Fruit fly (Drosophila melanogaster) whole organism, wandering third instar larva: ENCODE data around the gene Tsc1.
A peak's percentile ranks its signal among the peaks of the same experiment; 100 is the strongest.

Source experiments
- Abd-B ChIP-seq: fragments of >200 bp; optimal IDR thresholded peaks from 2 replicates; lab custom pipeline; 2017; ENCODE audit warnings: missing biosample characterization, missing genetic modification characterization
- CG32264 ChIP-seq: fragments of 200-800 bp; sonication (Bioruptor generic); optimal IDR thresholded peaks from 2 replicates; lab custom pipeline; 2016; ENCODE audit warnings: missing biosample characterization, missing genetic modification characterization
- CG9705 ChIP-seq: fragments of 200-800 bp; sonication (Bioruptor generic); optimal IDR thresholded peaks from 2 replicates; lab custom pipeline; 2018; ENCODE audit warnings: missing biosample characterization, mild to moderate bottlenecking, missing genetic modification characterization
- CrebA ChIP-seq: fragments of 200-800 bp; sonication (Bioruptor generic); optimal IDR thresholded peaks from 2 replicates; lab custom pipeline; 2016; ENCODE audit warnings: missing biosample characterization, mild to moderate bottlenecking, missing genetic modification characterization, borderline replicate concordance
- Dfd ChIP-seq: fragments of >200 bp; optimal IDR thresholded peaks from 2 replicates; lab custom pipeline; 2017; ENCODE audit warnings: missing biosample characterization, missing genetic modification characterization
- Dif ChIP-seq: fragments of 200-275, 200-300 bp; sonication (Bioruptor generic); optimal IDR thresholded peaks from 2 replicates; lab custom pipeline; 2018; ENCODE audit warnings: missing biosample characterization, missing genetic modification characterization; ENCODE audit not compliant: partially characterized antibody
- GATAd ChIP-seq: sonication (Bioruptor generic); optimal IDR thresholded peaks from 2 replicates; lab custom pipeline; 2016; ENCODE audit warnings: missing biosample characterization, missing genetic modification characterization
- HLH106 ChIP-seq: fragments of 200-800 bp; optimal IDR thresholded peaks from 3 replicates; lab custom pipeline; 2019; ENCODE audit warnings: missing biosample characterization, mild to moderate bottlenecking, missing genetic modification characterization, moderate library complexity
- Hnf4 ChIP-seq: fragments of 200-800 bp; sonication (Bioruptor generic); optimal IDR thresholded peaks from 2 replicates; lab custom pipeline; 2016; ENCODE audit warnings: missing biosample characterization, mild to moderate bottlenecking, missing genetic modification characterization
- Hr78 ChIP-seq: fragments of >200 bp; optimal IDR thresholded peaks from 2 replicates; lab custom pipeline; 2017; ENCODE audit warnings: missing biosample characterization, missing genetic modification characterization
- Hr83 ChIP-seq: fragments of 200-300 bp; sonication (Bioruptor generic); optimal IDR thresholded peaks from 2 replicates; lab custom pipeline; 2016; ENCODE audit warnings: missing biosample characterization, mild to moderate bottlenecking, missing genetic modification characterization, moderate library complexity; ENCODE audit not compliant: poor library complexity, severe bottlenecking
- Jra ChIP-seq: sonication (Bioruptor generic); optimal IDR thresholded peaks from 2 replicates; lab custom pipeline; 2016; ENCODE audit warnings: missing biosample characterization, missing genetic modification characterization
- Mio ChIP-seq: sonication (Bioruptor generic); optimal IDR thresholded peaks from 2 replicates; lab custom pipeline; 2016; ENCODE audit warnings: missing biosample characterization, missing genetic modification characterization
- Myc ChIP-seq: fragments of >200 bp; optimal IDR thresholded peaks from 2 replicates; lab custom pipeline; 2017
- N ChIP-seq: fragments of >200 bp; optimal IDR thresholded peaks from 2 replicates; lab custom pipeline; 2018; ENCODE audit warnings: missing biosample characterization, missing external identifiers, missing genetic modification characterization
- OdsH ChIP-seq: fragments of 200-800 bp; sonication (Bioruptor generic); optimal IDR thresholded peaks from 2 replicates; lab custom pipeline; 2016; ENCODE audit warnings: missing biosample characterization, mild to moderate bottlenecking, missing genetic modification characterization
- Rel ChIP-seq, 2 experiments: fragments of 200-800 bp; sonication (Bioruptor generic) in 1 of 2; optimal IDR thresholded peaks; 2 replicates in 1 of 2; 3 replicates in 1 of 2; lab custom pipeline; 2016 to 2019; ENCODE audit warnings: mild to moderate bottlenecking in 2 of 2, missing biosample characterization in 2 of 2, missing genetic modification characterization in 2 of 2, moderate library complexity in 1 of 2
- Sp1 ChIP-seq: fragments of 200-800 bp; sonication (Bioruptor generic); optimal IDR thresholded peaks from 3 replicates; lab custom pipeline; 2019; ENCODE audit warnings: missing biosample characterization, mild to moderate bottlenecking, missing genetic modification characterization, moderate library complexity
- Vsx2 ChIP-seq: fragments of 200-300, 225-300 bp; sonication (Bioruptor generic); optimal IDR thresholded peaks from 2 replicates; lab custom pipeline; 2018; ENCODE audit warnings: missing biosample characterization, missing genetic modification characterization; ENCODE audit not compliant: partially characterized antibody
- br ChIP-seq: fragments of 200-800 bp; sonication (Bioruptor generic); optimal IDR thresholded peaks from 2 replicates; lab custom pipeline; 2016; ENCODE audit warnings: missing biosample characterization, missing genetic modification characterization
- brk ChIP-seq: fragments of 200-800 bp; sonication (Bioruptor generic); optimal IDR thresholded peaks from 2 replicates; lab custom pipeline; 2016; ENCODE audit warnings: missing biosample characterization, mild to moderate bottlenecking, missing genetic modification characterization
- dl ChIP-seq, 2 experiments: fragments of 175-275, 200-275 bp in 1 of 2; fragments of 200-275 bp in 1 of 2; sonication (Bioruptor generic); optimal IDR thresholded peaks; lab custom pipeline; 2018; ENCODE audit warnings: mild to moderate bottlenecking in 2 of 2, missing biosample characterization in 2 of 2, missing genetic modification characterization in 2 of 2, moderate library complexity in 2 of 2; ENCODE audit not compliant: partially characterized antibody in 2 of 2, insufficient read depth in 1 of 2
- dmrt93B ChIP-seq: fragments of 200-800 bp; sonication (Bioruptor generic); optimal IDR thresholded peaks from 2 replicates; lab custom pipeline; 2018; ENCODE audit warnings: missing biosample characterization, mild to moderate bottlenecking, missing genetic modification characterization
- dsf ChIP-seq: sonication (Bioruptor generic); optimal IDR thresholded peaks from 2 replicates; lab custom pipeline; 2016; ENCODE audit warnings: missing biosample characterization, missing genetic modification characterization, borderline replicate concordance
- ey ChIP-seq: fragments of 200-800 bp; sonication (Bioruptor generic); optimal IDR thresholded peaks from 2 replicates; lab custom pipeline; 2016; ENCODE audit warnings: missing biosample characterization, missing genetic modification characterization
- foxo ChIP-seq, 2 experiments: fragments of 200-800 bp; sonication (Bioruptor generic); optimal IDR thresholded peaks; 2 replicates in 1 of 2; 3 replicates in 1 of 2; lab custom pipeline; 2016 to 2017; ENCODE audit warnings: missing biosample characterization in 2 of 2, missing genetic modification characterization in 2 of 2
- fru ChIP-seq: fragments of 200-800 bp; sonication (Bioruptor generic); optimal IDR thresholded peaks from 3 replicates; lab custom pipeline; 2016; ENCODE audit warnings: missing biosample characterization, mild to moderate bottlenecking, missing genetic modification characterization
- h ChIP-seq: fragments of 200-800 bp; sonication (Bioruptor generic); optimal IDR thresholded peaks from 3 replicates; lab custom pipeline; 2016; ENCODE audit warnings: missing biosample characterization, mild to moderate bottlenecking, missing genetic modification characterization
- jim ChIP-seq: fragments of 175-275, 200-325 bp; sonication (Bioruptor generic); optimal IDR thresholded peaks from 2 replicates; lab custom pipeline; 2016; ENCODE audit warnings: missing biosample characterization, mild to moderate bottlenecking, missing genetic modification characterization
- lola ChIP-seq: fragments of >200 bp; optimal IDR thresholded peaks from 2 replicates; lab custom pipeline; 2017; ENCODE audit warnings: missing biosample characterization, missing genetic modification characterization
- pan ChIP-seq: fragments of >200 bp; optimal IDR thresholded peaks from 2 replicates; lab custom pipeline; 2017
- psq ChIP-seq: fragments of 200-800 bp; sonication (Bioruptor generic); optimal IDR thresholded peaks from 3 replicates; lab custom pipeline; 2017; ENCODE audit warnings: missing biosample characterization, mild to moderate bottlenecking, missing genetic modification characterization, moderate library complexity
- rgr ChIP-seq: fragments of 200-800 bp; sonication (Bioruptor generic); optimal IDR thresholded peaks from 3 replicates; lab custom pipeline; 2016; ENCODE audit warnings: missing biosample characterization, mild to moderate bottlenecking, missing genetic modification characterization
- sage ChIP-seq: fragments of 200-800 bp; sonication (Bioruptor generic); optimal IDR thresholded peaks from 2 replicates; lab custom pipeline; 2016; ENCODE audit warnings: missing biosample characterization, mild to moderate bottlenecking, missing genetic modification characterization
- sv ChIP-seq: fragments of 200-800 bp; sonication (Bioruptor generic); optimal IDR thresholded peaks from 3 replicates; lab custom pipeline; 2016; ENCODE audit warnings: missing biosample characterization, missing genetic modification characterization
- tai ChIP-seq: sonication (Bioruptor generic); optimal IDR thresholded peaks from 2 replicates; lab custom pipeline; 2016; ENCODE audit warnings: missing biosample characterization, missing genetic modification characterization
- usp ChIP-seq: fragments of >200 bp; optimal IDR thresholded peaks from 2 replicates; lab custom pipeline; 2017; ENCODE audit warnings: missing biosample characterization, missing genetic modification characterization
- woc ChIP-seq: sonication (Bioruptor generic); optimal IDR thresholded peaks from 2 replicates; lab custom pipeline; 2016; ENCODE audit warnings: missing biosample characterization, mild to moderate bottlenecking, missing genetic modification characterization

Tsc1 gene

DNA sequence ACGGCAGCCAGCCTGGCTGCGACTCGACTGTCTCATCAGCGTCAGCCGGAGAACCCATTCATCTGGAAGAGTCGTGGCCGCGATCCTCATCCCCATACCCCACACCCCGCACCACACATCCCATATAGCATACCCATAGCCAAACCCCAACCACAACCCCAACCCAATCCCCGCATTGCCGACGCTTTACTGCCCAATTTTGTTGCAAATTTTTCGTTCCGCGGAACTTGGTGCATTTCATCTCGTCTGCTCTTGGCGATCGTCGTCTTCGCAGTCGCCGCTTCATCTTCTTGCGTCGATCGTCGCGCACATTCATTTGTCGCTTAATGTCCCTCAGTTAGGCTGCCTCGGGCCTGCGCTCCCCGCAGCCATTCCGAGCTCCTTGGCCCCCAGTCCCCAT, 13.3 kb downstream of the Tsc1 start:
- TF ChIP-seq rgr (GFP tag; lab: Kevin White, UChicago): no peak
- no peak for TF ChIP-seq Myc (lab: Kevin White, UChicago)
- TF ChIP-seq sv (GFP tag; lab: Kevin White, UChicago): no peak
- TF ChIP-seq h (GFP tag; lab: Kevin White, UChicago): no peak

DNA sequence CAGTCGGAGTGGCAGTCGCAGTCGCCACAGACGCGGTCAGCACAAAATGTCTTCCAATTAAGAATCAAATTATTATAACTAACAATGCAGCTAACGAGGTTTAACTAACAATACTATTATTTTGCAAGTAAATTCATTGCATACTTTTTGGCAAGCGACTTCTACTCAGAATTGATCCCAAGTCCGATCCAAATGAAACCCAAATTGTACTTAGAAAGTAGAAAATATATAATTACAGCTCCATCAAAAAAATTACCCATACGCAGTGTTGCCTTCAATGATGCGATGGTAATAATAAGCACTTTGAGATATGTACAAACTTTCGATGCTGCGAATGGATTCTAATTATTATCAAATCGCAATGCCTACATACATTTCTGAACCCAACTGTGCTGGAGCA, 13.7 kb downstream of the Tsc1 start:
- TF ChIP-seq h (GFP tag; lab: Kevin White, UChicago): peak; percentile 33
- no peak for TF ChIP-seq jim (GFP tag; lab: Kevin White, UChicago)
- TF ChIP-seq GATAd: no peak
- no peak for TF ChIP-seq psq
- no peak for TF ChIP-seq N
- no peak for TF ChIP-seq dl (GFP tag; optimal IDR thresholded peaks at IDR 0.05; lab: Kevin White, UChicago; ENCODE audit: insufficient read depth in 1 of 2, partially characterized antibody in 2 of 2)
- TF ChIP-seq dsf: no peak
- peak; percentile 15 for TF ChIP-seq HLH106 (tag; lab: Kevin White, UChicago)
- TF ChIP-seq usp (GFP tag; lab: Kevin White, UChicago): no peak
- peak; percentile 57 for TF ChIP-seq Sp1 (GFP tag; lab: Kevin White, UChicago)
- TF ChIP-seq ey (GFP tag; lab: Kevin White, UChicago): peak; percentile 31
- TF ChIP-seq Myc (lab: Kevin White, UChicago): no peak
- no peak for TF ChIP-seq CrebA (GFP tag; lab: Kevin White, UChicago)
- TF ChIP-seq lola (GFP tag; lab: Kevin White, UChicago): no peak
- peak; percentile 4 for TF ChIP-seq Hnf4
- no peak for TF ChIP-seq Vsx2 (GFP tag; lab: Kevin White, UChicago)
- TF ChIP-seq sv (GFP tag; lab: Kevin White, UChicago): no peak
- TF ChIP-seq fru: no peak
- TF ChIP-seq br (GFP tag; lab: Kevin White, UChicago): peak; percentile 27
- no peak for TF ChIP-seq Dif
- no peak for TF ChIP-seq Hr83
- TF ChIP-seq CG32264 (GFP tag; lab: Kevin White, UChicago): no peak
- no peak for TF ChIP-seq Mio (GFP tag; lab: Kevin White, UChicago)
- TF ChIP-seq Jra (GFP tag; lab: Kevin White, UChicago): no peak
- no peak for TF ChIP-seq dmrt93B (GFP tag; lab: Kevin White, UChicago)
- peak in 1 of 2 experiments; percentile 55 for TF ChIP-seq foxo (GFP tag; optimal IDR thresholded peaks at IDR 0.05; lab: Kevin White, UChicago)
- no peak for TF ChIP-seq Dfd
- TF ChIP-seq Hr78 (GFP tag; lab: Kevin White, UChicago): no peak
- TF ChIP-seq sage: no peak
- TF ChIP-seq Rel (GFP tag; optimal IDR thresholded peaks at IDR 0.05; lab: Kevin White, UChicago): no peak
- no peak for TF ChIP-seq Rel (tag; optimal IDR thresholded peaks at IDR 0.05; lab: Kevin White, UChicago)
- TF ChIP-seq pan (lab: Kevin White, UChicago): no peak
- TF ChIP-seq CG9705 (GFP tag; lab: Kevin White, UChicago): no peak
- TF ChIP-seq woc (GFP tag; lab: Kevin White, UChicago): peak; percentile 38
- no peak for TF ChIP-seq Abd-B (GFP tag; lab: Kevin White, UChicago)
- TF ChIP-seq rgr (GFP tag; lab: Kevin White, UChicago): peak; percentile 16
- TF ChIP-seq OdsH (GFP tag; lab: Kevin White, UChicago): peak; percentile 27
- TF ChIP-seq brk: no peak
- TF ChIP-seq tai (GFP tag; lab: Kevin White, UChicago): no peak
- TF ChIP-seq, all 38 proteins: peak for 10

- TF ChIP-seq h (GFP tag; lab: Kevin White, UChicago) (peak; percentile 73), woc (GFP tag; lab: Kevin White, UChicago) (peak; percentile 72), sv (GFP tag; lab: Kevin White, UChicago) (no peak), rgr (GFP tag; lab: Kevin White, UChicago) (peak; percentile 56), psq (peak; percentile 45), pan (lab: Kevin White, UChicago) (no peak), brk (no peak), OdsH (GFP tag; lab: Kevin White, UChicago) (peak; percentile 49), Rel (GFP tag; optimal IDR thresholded peaks at IDR 0.05; lab: Kevin White, UChicago) (no peak), Rel (tag; optimal IDR thresholded peaks at IDR 0.05; lab: Kevin White, UChicago) (no peak), fru (peak; percentile 73), foxo (GFP tag; optimal IDR thresholded peaks at IDR 0.05; lab: Kevin White, UChicago) (peak in 1 of 2 experiments; percentile 72), lola (GFP tag; lab: Kevin White, UChicago) (no peak), Hnf4 (peak; percentile 36), dmrt93B (GFP tag; lab: Kevin White, UChicago) (peak; percentile 13), Vsx2 (GFP tag; lab: Kevin White, UChicago) (no peak), CG32264 (GFP tag; lab: Kevin White, UChicago) (peak; percentile 0), HLH106 (tag; lab: Kevin White, UChicago) (peak; percentile 62), ey (GFP tag; lab: Kevin White, UChicago) (peak; percentile 72), Sp1 (GFP tag; lab: Kevin White, UChicago) (peak; percentile 61), Jra (GFP tag; lab: Kevin White, UChicago) (peak; percentile 22), sage (no peak), GATAd (no peak), br (GFP tag; lab: Kevin White, UChicago) (peak; percentile 66)
These were observed 14.4 kb downstream of the Tsc1 start for dm6 chr3R:24144542-24144941.
